1 fruit fly cellular context compared by ENCODE assay signal in the genomic region with DNA sequence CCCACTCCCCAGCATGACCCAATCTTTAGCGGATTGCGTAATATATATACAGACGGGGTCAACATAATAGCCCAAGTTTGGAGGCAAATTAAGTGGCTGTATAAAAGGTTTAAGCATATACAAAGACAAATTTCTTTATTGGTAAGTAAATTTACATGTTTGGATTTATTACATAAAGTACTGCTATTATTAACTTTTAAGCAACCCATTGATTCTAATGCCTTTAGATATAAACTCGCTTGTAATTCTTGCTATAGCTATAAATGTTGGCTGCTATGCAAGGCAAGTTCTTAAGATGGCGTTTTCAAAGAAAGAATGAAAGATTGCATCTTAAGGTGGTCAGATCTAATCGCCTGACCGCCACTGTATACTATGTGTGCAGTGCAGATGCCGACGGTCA.
A peak's percentile ranks its signal among the peaks of the same experiment; 100 is the strongest.
TF ChIP-seq lines count a peak whose summit lies in the region.

No protein-coding gene starts in this region.

TF ChIP-seq in whole organism, embryonic, 481 proteins besides CTCF, POLR2A, EP300 and RAD21 (continued from another document):
- peak; percentile 65 for TF ChIP-seq sens (GFP tag; lab: Kevin White, UChicago)
- TF ChIP-seq CG10147 (GFP tag; optimal IDR thresholded peaks at IDR 0.05; lab: Kevin White, UChicago): peak; percentile 45
- TF ChIP-seq CG6254 (GFP tag; optimal IDR thresholded peaks at IDR 0.05; lab: Kevin White, UChicago): no peak
- peak; percentile 33 for TF ChIP-seq CG18262 (tag; optimal IDR thresholded peaks at IDR 0.05; lab: Kevin White, UChicago)
- peak; percentile 52 for TF ChIP-seq Hmr (GFP tag; optimal IDR thresholded peaks at IDR 0.05; lab: Kevin White, UChicago)
- TF ChIP-seq CG11696 (GFP tag; IDR thresholded peaks at IDR 0.05; lab: Robert Waterston, UW): 0 out of 2 replicates have a peak, but pooled peaks have one; percentile 23
- TF ChIP-seq bsh (GFP tag; optimal IDR thresholded peaks at IDR 0.05; lab: Kevin White, UChicago): peak in 1 of 2 experiments; percentile 38
- TF ChIP-seq CG9727 (GFP tag; optimal IDR thresholded peaks at IDR 0.05; lab: Kevin White, UChicago): peak; percentile 51
- peak; percentile 63 for TF ChIP-seq Meics (GFP tag; optimal IDR thresholded peaks at IDR 0.05; lab: Kevin White, UChicago)
- TF ChIP-seq Hsf (GFP tag; optimal IDR thresholded peaks at IDR 0.05; lab: Kevin White, UChicago): peak; percentile 46
- peak; percentile 39 for TF ChIP-seq lilli (GFP tag; optimal IDR thresholded peaks at IDR 0.05; lab: Kevin White, UChicago)
- TF ChIP-seq tgo (GFP tag; IDR thresholded peaks at IDR 0.05; lab: Robert Waterston, UW): peak; percentile 37; the same call in 2 of the 3 replicates
- TF ChIP-seq CG17802 (tag; optimal IDR thresholded peaks at IDR 0.05; lab: Kevin White, UChicago): no peak
- no peak for TF ChIP-seq CG2129 (GFP tag; IDR thresholded peaks at IDR 0.05; lab: Robert Waterston, UW; ENCODE audit: partially characterized antibody)
- peak; percentile 53; the same call in 2 of the 3 replicates for TF ChIP-seq dysf (GFP tag; IDR thresholded peaks at IDR 0.05; lab: Robert Waterston, UW)
- TF ChIP-seq CG18619 (GFP tag; optimal IDR thresholded peaks at IDR 0.05; lab: Kevin White, UChicago): peak; percentile 36
- peak; percentile 32; the same call in 1 of the 2 replicates for TF ChIP-seq CG6689 (GFP tag; IDR thresholded peaks at IDR 0.05; lab: Robert Waterston, UW)
- no peak for TF ChIP-seq lola (GFP tag; optimal IDR thresholded peaks at IDR 0.05; lab: Kevin White, UChicago)
- TF ChIP-seq CG13296 (GFP tag; optimal IDR thresholded peaks at IDR 0.05; lab: Kevin White, UChicago): peak; percentile 62
- no peak for TF ChIP-seq ase (GFP tag; IDR thresholded peaks at IDR 0.05; lab: Robert Waterston, UW)
- no peak for TF ChIP-seq ato (GFP tag; IDR thresholded peaks at IDR 0.05; lab: Robert Waterston, UW; ENCODE audit: partially characterized antibody)
- TF ChIP-seq Adf1 (GFP tag; IDR thresholded peaks at IDR 0.05; lab: Robert Waterston, UW): no peak
- peak; percentile 40 for TF ChIP-seq tio (GFP tag; optimal IDR thresholded peaks at IDR 0.05; lab: Kevin White, UChicago)
- TF ChIP-seq Dip2 (GFP tag; IDR thresholded peaks at IDR 0.05; lab: Robert Waterston, UW): no peak
- peak; percentile 32 for TF ChIP-seq CG10209 (GFP tag; optimal IDR thresholded peaks at IDR 0.05; lab: Kevin White, UChicago)
- TF ChIP-seq Dref (GFP tag; IDR thresholded peaks at IDR 0.05; lab: Robert Waterston, UW): no peak
- TF ChIP-seq grau (tag; optimal IDR thresholded peaks at IDR 0.05; lab: Kevin White, UChicago): peak; percentile 58
- TF ChIP-seq D19B (GFP tag; optimal IDR thresholded peaks at IDR 0.05; lab: Kevin White, UChicago): peak; percentile 40
- TF ChIP-seq dpn (GFP tag; optimal IDR thresholded peaks at IDR 0.05; lab: Kevin White, UChicago): peak in 1 of 2 experiments; percentile 6
- TF ChIP-seq peb (GFP tag; IDR thresholded peaks at IDR 0.05; lab: Robert Waterston, UW): no peak; the same call in 1 of the 2 replicates
- no peak; the same call in 1 of the 2 replicates for TF ChIP-seq Atf6 (GFP tag; IDR thresholded peaks at IDR 0.05; lab: Robert Waterston, UW)
- peak; percentile 42 for TF ChIP-seq CG30403 (GFP tag; optimal IDR thresholded peaks at IDR 0.05; lab: Kevin White, UChicago)
- peak; percentile 39 for TF ChIP-seq Max (GFP tag; optimal IDR thresholded peaks at IDR 0.05; lab: Kevin White, UChicago)
- peak; percentile 53 for TF ChIP-seq nmo (GFP tag; optimal IDR thresholded peaks at IDR 0.05; lab: Kevin White, UChicago)
- TF ChIP-seq schlank (tag; optimal IDR thresholded peaks at IDR 0.05; lab: Kevin White, UChicago): no peak
- peak; percentile 48 for TF ChIP-seq Abd-B (GFP tag; optimal IDR thresholded peaks at IDR 0.05; lab: Kevin White, UChicago)
- TF ChIP-seq Fer3 (tag; optimal IDR thresholded peaks at IDR 0.05; lab: Kevin White, UChicago): peak; percentile 49
- peak; percentile 10 for TF ChIP-seq az2 (GFP tag; optimal IDR thresholded peaks at IDR 0.05; lab: Kevin White, UChicago)
- peak; percentile 33 for TF ChIP-seq Atf-2 (GFP tag; optimal IDR thresholded peaks at IDR 0.05; lab: Kevin White, UChicago)
- TF ChIP-seq Ada2b (GFP tag; IDR thresholded peaks at IDR 0.05; lab: Robert Waterston, UW): 0 out of 2 replicates have a peak, but pooled peaks have one; percentile 21
- TF ChIP-seq CG1233 (GFP tag; optimal IDR thresholded peaks at IDR 0.05; lab: Kevin White, UChicago): peak; percentile 13
- peak; percentile 46 for TF ChIP-seq Oli (tag; optimal IDR thresholded peaks at IDR 0.05; lab: Kevin White, UChicago)
- peak in 1 of 2 experiments; percentile 53 for TF ChIP-seq Hr51 (GFP tag; optimal IDR thresholded peaks at IDR 0.05; lab: Kevin White, UChicago)
- peak; percentile 18 for TF ChIP-seq CG12391 (tag; optimal IDR thresholded peaks at IDR 0.05; lab: Kevin White, UChicago)
- TF ChIP-seq Trl (optimal IDR thresholded peaks at IDR 0.05; lab: Kevin White, UChicago): no peak
- peak; percentile 2 for TF ChIP-seq Trl (GFP tag; optimal IDR thresholded peaks at IDR 0.05; lab: Kevin White, UChicago)
- TF ChIP-seq chm (GFP tag; IDR thresholded peaks at IDR 0.05; lab: Robert Waterston, UW): no peak
- TF ChIP-seq CG10274 (GFP tag; optimal IDR thresholded peaks at IDR 0.05; lab: Kevin White, UChicago): peak; percentile 16
- no peak for TF ChIP-seq H15 (GFP tag; IDR thresholded peaks at IDR 0.05; lab: Robert Waterston, UW)
- TF ChIP-seq CG17385 (GFP tag; optimal IDR thresholded peaks at IDR 0.05; lab: Kevin White, UChicago): peak; percentile 32
- no peak for TF ChIP-seq D (optimal IDR thresholded peaks at IDR 0.05; lab: Kevin White, UChicago)
- TF ChIP-seq D (GFP tag; optimal IDR thresholded peaks at IDR 0.05; lab: Kevin White, UChicago): no peak
- TF ChIP-seq PHDP (tag; optimal IDR thresholded peaks at IDR 0.05; lab: Kevin White, UChicago): peak; percentile 37
- peak; percentile 2 for TF ChIP-seq CG11723 (GFP tag; optimal IDR thresholded peaks at IDR 0.05; lab: Kevin White, UChicago)
- no peak for TF ChIP-seq Usf (GFP tag; optimal IDR thresholded peaks at IDR 0.05; lab: Kevin White, UChicago)
- no peak for TF ChIP-seq oc (tag; optimal IDR thresholded peaks at IDR 0.05; lab: Kevin White, UChicago)
- TF ChIP-seq CG7357 (GFP tag; IDR thresholded peaks at IDR 0.05; lab: Robert Waterston, UW): 0 out of 3 replicates have a peak, but pooled peaks have one; percentile 10
- TF ChIP-seq CG13424 (tag; optimal IDR thresholded peaks at IDR 0.05; lab: Kevin White, UChicago): peak; percentile 60
- TF ChIP-seq Sox102F (GFP tag; optimal IDR thresholded peaks at IDR 0.05; lab: Kevin White, UChicago): peak; percentile 28
- TF ChIP-seq jumu (GFP tag; optimal IDR thresholded peaks at IDR 0.05; lab: Kevin White, UChicago): no peak
- peak; percentile 63 for TF ChIP-seq CG18599 (GFP tag; optimal IDR thresholded peaks at IDR 0.05; lab: Kevin White, UChicago)
- no peak for TF ChIP-seq CG12942 (GFP tag; optimal IDR thresholded peaks at IDR 0.05; lab: Kevin White, UChicago)
- TF ChIP-seq CG7839 (tag; optimal IDR thresholded peaks at IDR 0.05; lab: Kevin White, UChicago): peak; percentile 68
- peak; percentile 36 for TF ChIP-seq cwo (GFP tag; optimal IDR thresholded peaks at IDR 0.05; lab: Kevin White, UChicago)
- TF ChIP-seq slou (GFP tag; optimal IDR thresholded peaks at IDR 0.05; lab: Kevin White, UChicago): no peak
- no peak for TF ChIP-seq CG11456 (GFP tag; IDR thresholded peaks at IDR 0.05; lab: Robert Waterston, UW)
- peak; percentile 41; the same call in 1 of the 2 replicates for TF ChIP-seq seq (GFP tag; IDR thresholded peaks at IDR 0.05; lab: Robert Waterston, UW)
